Fruit fly (Drosophila melanogaster): ENCODE measurements around the gene Ykt6.

Ykt6 gene

dm6 chrX:7959025-7959424 is 38.8 kb downstream of the Ykt6 start:
- peak; percentile 38; the same call in 1 of the 3 replicates for TF ChIP-seq CG6163 (GFP tag; IDR thresholded peaks at IDR 0.05)
- no peak for TF ChIP-seq CG4318 (GFP tag; optimal IDR thresholded peaks at IDR 0.05)

- TF ChIP-seq CG11762 (GFP tag; optimal IDR thresholded peaks at IDR 0.05; ENCODE audit: insufficient read depth) (no peak), vri (GFP tag; optimal IDR thresholded peaks at IDR 0.05) (no peak), Hr39 (GFP tag; optimal IDR thresholded peaks at IDR 0.05) (no peak), dsx (GFP tag; optimal IDR thresholded peaks at IDR 0.05; ENCODE audit: poor library complexity, severe bottlenecking) (no peak), CG6163 (GFP tag; IDR thresholded peaks at IDR 0.05) (no peak)
Measured at dm6 chrX:7959512-7959911, 39.3 kb downstream of the Ykt6 start.

- TF ChIP-seq svp (GFP tag) (peak; percentile 71), salr (GFP tag; optimal IDR thresholded peaks at IDR 0.05) (no peak)
Measured at dm6 chrX:7960988-7961387, 40.8 kb downstream of the Ykt6 start.

- peak; percentile 40 for TF ChIP-seq svp (GFP tag)
- TF ChIP-seq CG6808 (GFP tag; optimal IDR thresholded peaks at IDR 0.05), result no peak
- TF ChIP-seq CG10669 (GFP tag; optimal IDR thresholded peaks at IDR 0.05), result no peak
- TF ChIP-seq CG34406 (GFP tag; optimal IDR thresholded peaks at IDR 0.05), result no peak
- no peak for TF ChIP-seq achi (GFP tag; optimal IDR thresholded peaks at IDR 0.05)
Measured at dm6 chrX:7963724-7964123, 43.5 kb downstream of the Ykt6 start, which contains the start of gene sn. Gene sn (plus strand): TSS chrX:7964024.

dm6 chrX:7965761-7966555 is 45.7 kb downstream of the Ykt6 start:
- TF ChIP-seq Eip75B (GFP tag; optimal IDR thresholded peaks at IDR 0.05) (no peak), svp (GFP tag) (peak; percentile 61), vri (GFP tag; optimal IDR thresholded peaks at IDR 0.05) (no peak), CG7368 (GFP tag; optimal IDR thresholded peaks at IDR 0.05) (no peak), Lpt (GFP tag; optimal IDR thresholded peaks at IDR 0.05) (no peak), eg (GFP tag; IDR thresholded peaks at IDR 0.05) (peak; percentile 68; the same call in 2 of the 3 replicates), CG6808 (GFP tag; optimal IDR thresholded peaks at IDR 0.05) (no peak), CG11902 (GFP tag; optimal IDR thresholded peaks at IDR 0.05) (no peak), CG34406 (GFP tag; optimal IDR thresholded peaks at IDR 0.05) (no peak), CG16779 (tag; optimal IDR thresholded peaks at IDR 0.05) (no peak), CG32006 (GFP tag; optimal IDR thresholded peaks at IDR 0.05) (peak; percentile 55), ss (GFP tag; optimal IDR thresholded peaks at IDR 0.05) (no peak), achi (GFP tag; optimal IDR thresholded peaks at IDR 0.05) (peak; percentile 2), CG3919 (GFP tag; optimal IDR thresholded peaks at IDR 0.05) (peak; percentile 20), fd59A (GFP tag; optimal IDR thresholded peaks at IDR 0.05) (no peak), Eip78C (GFP tag) (peak; percentile 33), CG3032 (tag; optimal IDR thresholded peaks at IDR 0.05) (no peak), CG4318 (GFP tag; optimal IDR thresholded peaks at IDR 0.05) (no peak), CG6792 (GFP tag; optimal IDR thresholded peaks at IDR 0.05) (no peak), spab (GFP tag; optimal IDR thresholded peaks at IDR 0.05) (no peak), CG8119 (GFP tag; IDR thresholded peaks at IDR 0.05) (peak; percentile 60), CG10631 (GFP tag; optimal IDR thresholded peaks at IDR 0.05) (no peak), CG15336 (GFP tag; IDR thresholded peaks at IDR 0.05) (peak; percentile 39), OdsH (GFP tag; optimal IDR thresholded peaks at IDR 0.05) (no peak), CG6276 (GFP tag; optimal IDR thresholded peaks at IDR 0.05) (peak; percentile 34), acj6 (GFP tag; optimal IDR thresholded peaks at IDR 0.05) (no peak), CG6163 (GFP tag; IDR thresholded peaks at IDR 0.05) (peak; percentile 69)

All from whole organism, prepupa.